Worm (Caenorhabditis elegans) whole organism, L1 larva: ENCODE results near the gene sec-61.G.

ENCODE experiments used
- C04F5.9 ChIP-seq: sonication (generic microtip); optimal IDR thresholded peaks from 2 replicates; lab custom pipeline; 2016; ENCODE audit warnings: missing genetic modification characterization, missing compliant biosample characterization
- C16A3.4 ChIP-seq: fragments of 150-350 bp; optimal IDR thresholded peaks from 2 replicates; lab custom pipeline; 2014; ENCODE audit warnings: missing biosample characterization, missing genetic modification characterization
- alr-1 ChIP-seq: fragments of 200-800 bp; sonication (Bioruptor generic); optimal IDR thresholded peaks from 2 replicates; lab custom pipeline; 2018; ENCODE audit warnings: borderline replicate concordance, mild to moderate bottlenecking, missing genetic modification characterization, missing compliant biosample characterization
- aly-2 ChIP-seq: fragments of 150-350 bp; optimal IDR thresholded peaks from 2 replicates; lab custom pipeline; 2014; ENCODE audit warnings: missing biosample characterization, missing genetic modification characterization
- blmp-1 ChIP-seq: fragments of 150-350 bp; optimal IDR thresholded peaks from 2 replicates; lab custom pipeline; 2014; ENCODE audit warnings: missing biosample characterization, missing genetic modification characterization
- ceh-63 ChIP-seq: fragments of 200-800 bp; sonication (Bioruptor generic); optimal IDR thresholded peaks from 2 replicates; lab custom pipeline; 2018; ENCODE audit warnings: mild to moderate bottlenecking, missing genetic modification characterization, missing compliant biosample characterization
- ceh-8 ChIP-seq: fragments of 200-800 bp; sonication (Bioruptor generic); optimal IDR thresholded peaks from 2 replicates; lab custom pipeline; 2018; ENCODE audit warnings: mild to moderate bottlenecking, missing genetic modification characterization, moderate library complexity, missing compliant biosample characterization
- ceh-88 ChIP-seq: fragments of 200-800 bp; sonication (Bioruptor generic); IDR thresholded peaks from 2 replicates; pipeline ENCODE4 v1.3.6; 2022; ENCODE audit warnings: missing genetic modification characterization, missing compliant biosample characterization
- ces-1 ChIP-seq: fragments of 150-350 bp; optimal IDR thresholded peaks from 2 replicates; lab custom pipeline; 2014; ENCODE audit warnings: missing biosample characterization, missing genetic modification reagents, missing genetic modification characterization
- dpl-1 ChIP-seq, 3 experiments: fragments of 150-350 bp in 2 of 3; sonication (generic microtip) in 1 of 3; optimal IDR thresholded peaks; 2 replicates each; lab custom pipeline; 2014 to 2017; ENCODE audit warnings: missing biosample characterization in 3 of 3, missing genetic modification characterization in 3 of 3, missing genetic modification reagents in 3 of 3
- dsc-1 ChIP-seq: sonication (generic microtip); optimal IDR thresholded peaks from 2 replicates; lab custom pipeline; 2016; ENCODE audit warnings: mild to moderate bottlenecking, missing genetic modification characterization, missing compliant biosample characterization
- efl-1 ChIP-seq, 4 experiments: fragments of 150-350 bp; optimal IDR thresholded peaks in 3 of 4; peaks in 1 of 4; 1 replicate in 1 of 4; 2 replicates in 3 of 4; lab custom pipeline; 2014; ENCODE audit warnings: missing biosample characterization in 2 of 4, missing genetic modification characterization in 2 of 4, missing genetic modification reagents in 2 of 4
- egl-13 ChIP-seq: sonication (generic microtip); optimal IDR thresholded peaks from 2 replicates; lab custom pipeline; 2016; ENCODE audit warnings: missing genotype, missing genetic modification reagents, missing genetic modification characterization, missing compliant biosample characterization
- elt-2 ChIP-seq: sonication (generic microtip); optimal IDR thresholded peaks from 2 replicates; lab custom pipeline; 2016; ENCODE audit warnings: missing genetic modification characterization, mild to moderate bottlenecking, inconsistent platforms, missing compliant biosample characterization, missing genetic modification reagents
- elt-3 ChIP-seq, 6 experiments: fragments of 150-350 bp in 1 of 6; sonication (generic microtip); optimal IDR thresholded peaks; 2 replicates each; lab custom pipeline; 2017 to 2018; ENCODE audit warnings: missing biosample characterization in 6 of 6, missing genetic modification characterization in 6 of 6, inconsistent platforms in 1 of 6
- fkh-4 ChIP-seq: sonication (generic microtip); optimal IDR thresholded peaks from 2 replicates; lab custom pipeline; 2016; ENCODE audit warnings: missing compliant biosample characterization, missing genetic modification characterization, borderline replicate concordance
- fkh-8 ChIP-seq: sonication (generic microtip); optimal IDR thresholded peaks from 2 replicates; lab custom pipeline; 2016; ENCODE audit warnings: mild to moderate bottlenecking, missing genetic modification characterization, missing compliant biosample characterization
- grh-1 ChIP-seq: fragments of 200-800 bp; sonication (Bioruptor generic); IDR thresholded peaks from 2 replicates; pipeline ENCODE4 v1.3.6; 2022; ENCODE audit warnings: missing genetic modification reagents, missing genetic modification characterization, missing compliant biosample characterization
- hlh-17 ChIP-seq: fragments of 200-800 bp; sonication (Bioruptor generic); optimal IDR thresholded peaks from 2 replicates; lab custom pipeline; 2018; ENCODE audit warnings: missing genetic modification characterization, mild to moderate bottlenecking, missing compliant biosample characterization, moderate library complexity, borderline replicate concordance
- hlh-4 ChIP-seq: sonication (generic microtip); optimal IDR thresholded peaks from 2 replicates; lab custom pipeline; 2016; ENCODE audit warnings: mild to moderate bottlenecking, missing genetic modification characterization, missing compliant biosample characterization
- hpl-2 ChIP-seq: fragments of 150-350 bp; optimal IDR thresholded peaks from 2 replicates; lab custom pipeline; 2014; ENCODE audit warnings: missing biosample characterization, missing genetic modification reagents, missing genetic modification characterization
- isw-1 ChIP-seq: fragments of 200-800 bp; sonication (Bioruptor generic); IDR thresholded peaks from 2 replicates; pipeline ENCODE4 v1.3.6; 2022; ENCODE audit warnings: missing genetic modification characterization, missing compliant biosample characterization
- jun-1 ChIP-seq: fragments of 150-350 bp; optimal IDR thresholded peaks from 2 replicates; lab custom pipeline; 2014; ENCODE audit warnings: missing biosample characterization, missing genetic modification reagents, missing genetic modification characterization
- lin-13 ChIP-seq: fragments of 150-350 bp; optimal IDR thresholded peaks from 2 replicates; lab custom pipeline; 2014; ENCODE audit warnings: missing biosample characterization, missing genetic modification reagents, missing genetic modification characterization
- lin-15B ChIP-seq: fragments of 150-350 bp; sonication (generic microtip); optimal IDR thresholded peaks from 3 replicates; lab custom pipeline; 2014; ENCODE audit warnings: missing biosample characterization, missing genetic modification characterization
- lin-35 ChIP-seq, 2 experiments: fragments of 150-350 bp; optimal IDR thresholded peaks; 2 replicates each; lab custom pipeline; 2014; ENCODE audit warnings: missing biosample characterization in 2 of 2, missing genetic modification characterization in 2 of 2, missing genetic modification reagents in 2 of 2
- lin-39 ChIP-seq: fragments of 150-350 bp; optimal IDR thresholded peaks from 2 replicates; lab custom pipeline; 2014; ENCODE audit warnings: missing biosample characterization, missing genetic modification reagents, missing genetic modification characterization
- lir-3 ChIP-seq: sonication (generic microtip); optimal IDR thresholded peaks from 2 replicates; lab custom pipeline; 2016; ENCODE audit warnings: mild to moderate bottlenecking, missing genetic modification characterization, moderate library complexity, missing compliant biosample characterization; ENCODE audit not compliant: poor library complexity
- lsy-2 ChIP-seq, 2 experiments: fragments of 150-350 bp; optimal IDR thresholded peaks; 2 replicates each; lab custom pipeline; 2014; ENCODE audit warnings: missing biosample characterization in 2 of 2, missing genetic modification characterization in 2 of 2
- mab-9 ChIP-seq: fragments of 200-800 bp; sonication (Bioruptor generic); IDR thresholded peaks from 2 replicates; pipeline ENCODE4 v1.3.6; 2022; ENCODE audit warnings: missing genetic modification reagents, missing genetic modification characterization, missing compliant biosample characterization
- mef-2 ChIP-seq: fragments of 150-350 bp; optimal IDR thresholded peaks from 2 replicates; lab custom pipeline; 2014; ENCODE audit warnings: missing biosample characterization, missing genetic modification characterization
- mep-1 ChIP-seq: fragments of 150-350 bp; optimal IDR thresholded peaks from 2 replicates; lab custom pipeline; 2014; ENCODE audit warnings: missing biosample characterization, missing genetic modification characterization
- nhr-11 ChIP-seq: fragments of 150-350 bp; optimal IDR thresholded peaks from 2 replicates; lab custom pipeline; 2014; ENCODE audit warnings: missing biosample characterization, missing genetic modification characterization
- nhr-12 ChIP-seq: sonication (generic microtip); optimal IDR thresholded peaks from 2 replicates; lab custom pipeline; 2017; ENCODE audit warnings: missing biosample characterization, missing genetic modification characterization
- nhr-237 ChIP-seq: fragments of 150-350 bp; optimal IDR thresholded peaks from 2 replicates; lab custom pipeline; 2014; ENCODE audit warnings: missing biosample characterization, missing genetic modification characterization
- nhr-47 ChIP-seq: sonication (generic microtip); optimal IDR thresholded peaks from 2 replicates; lab custom pipeline; 2016; ENCODE audit warnings: mild to moderate bottlenecking, missing genetic modification characterization, moderate library complexity, missing compliant biosample characterization
- nhr-76 ChIP-seq: sonication (generic microtip); optimal IDR thresholded peaks from 2 replicates; lab custom pipeline; 2017; ENCODE audit warnings: missing biosample characterization, missing genetic modification characterization
- nhr-85 ChIP-seq: sonication (generic microtip); peaks from one replicate; lab custom pipeline; 2016; ENCODE audit warnings: missing genetic modification characterization, inconsistent platforms, missing compliant biosample characterization
- pag-3 ChIP-seq: sonication (generic microtip); optimal IDR thresholded peaks from 2 replicates; lab custom pipeline; 2017; ENCODE audit warnings: missing genetic modification characterization, mild to moderate bottlenecking, missing compliant biosample characterization, antibody characterized with exemption, borderline replicate concordance; ENCODE audit not compliant: insufficient read depth
- pax-3 ChIP-seq: fragments of 200-800 bp; sonication (Bioruptor generic); optimal IDR thresholded peaks from 2 replicates; lab custom pipeline; 2018; ENCODE audit warnings: mild to moderate bottlenecking, missing genetic modification characterization, moderate library complexity, missing compliant biosample characterization
- pqm-1 ChIP-seq: sonication (generic microtip); optimal IDR thresholded peaks from 3 replicates; lab custom pipeline; 2017; ENCODE audit warnings: missing biosample characterization, missing genetic modification characterization
- rnt-1 ChIP-seq: sonication (generic microtip); optimal IDR thresholded peaks from 2 replicates; lab custom pipeline; 2016; ENCODE audit warnings: mild to moderate bottlenecking, missing genetic modification characterization, moderate library complexity, missing compliant biosample characterization
- skn-1 ChIP-seq: fragments of 150-350 bp; optimal IDR thresholded peaks from 2 replicates; lab custom pipeline; 2014; ENCODE audit warnings: missing biosample characterization, missing genetic modification characterization
- snpc-4 ChIP-seq: fragments of 150-350 bp; optimal IDR thresholded peaks from 2 replicates; lab custom pipeline; 2014; ENCODE audit warnings: missing biosample characterization, missing genetic modification characterization
- sox-4 ChIP-seq: sonication (generic microtip); optimal IDR thresholded peaks from 2 replicates; lab custom pipeline; 2016; ENCODE audit warnings: missing genetic modification characterization, missing compliant biosample characterization
- sptf-1 ChIP-seq: fragments of 150-350 bp; optimal IDR thresholded peaks from 2 replicates; lab custom pipeline; 2014; ENCODE audit warnings: missing biosample characterization, missing genetic modification characterization
- sup-37 ChIP-seq: fragments of 200-800 bp; sonication (Bioruptor generic); optimal IDR thresholded peaks from 2 replicates; lab custom pipeline; 2018; ENCODE audit warnings: mild to moderate bottlenecking, missing genetic modification characterization, missing compliant biosample characterization
- swsn-7 ChIP-seq: sonication (generic microtip); optimal IDR thresholded peaks from 2 replicates; lab custom pipeline; 2016; ENCODE audit warnings: missing genetic modification characterization, missing compliant biosample characterization
- vab-15 ChIP-seq: sonication (generic microtip); optimal IDR thresholded peaks from 2 replicates; lab custom pipeline; 2017; ENCODE audit warnings: missing genotype, mild to moderate bottlenecking, missing genetic modification characterization, missing compliant biosample characterization
- xbp-1 ChIP-seq: sonication (generic microtip); optimal IDR thresholded peaks from 2 replicates; lab custom pipeline; 2016; ENCODE audit warnings: missing genetic modification characterization, missing compliant biosample characterization
- zag-1 ChIP-seq: fragments of 150-350 bp; optimal IDR thresholded peaks from 2 replicates; lab custom pipeline; 2014; ENCODE audit warnings: missing biosample characterization, missing genetic modification characterization
- ztf-11 ChIP-seq, 2 experiments: sonication (generic microtip); optimal IDR thresholded peaks; 2 replicates each; lab custom pipeline; 2016 to 2017; ENCODE audit warnings: missing genetic modification characterization in 2 of 2, missing biosample characterization in 1 of 2, missing compliant biosample characterization in 1 of 2

Gene sec-61.G

DNA sequence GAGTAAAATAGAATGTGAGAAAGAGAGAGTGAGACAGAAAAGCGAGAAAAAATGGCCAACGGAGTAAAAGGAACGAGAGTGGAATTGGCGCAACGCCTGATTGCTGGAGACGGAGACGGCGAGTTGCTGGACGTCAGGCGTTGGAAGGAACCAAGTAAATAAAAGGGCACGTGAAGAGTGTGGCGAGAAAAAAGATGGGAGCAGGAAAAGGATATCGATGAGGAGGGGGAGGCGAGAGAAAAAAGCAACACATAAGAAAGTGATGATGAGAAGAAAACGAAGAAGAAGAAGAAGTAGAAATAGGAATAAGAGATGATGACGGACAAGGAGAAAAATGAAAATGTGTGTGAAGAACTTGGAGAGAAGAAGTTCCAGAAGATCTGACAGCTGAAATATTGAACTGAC is 25.5 kb downstream of the sec-61.G start (continued):
- TF ChIP-seq aly-2 (tag; lab: Kevin White, UChicago) (no peak), fkh-8 (peak; percentile 89), blmp-1 (tag; lab: Kevin White, UChicago) (peak; percentile 88), snpc-4 (tag; lab: Kevin White, UChicago) (peak; percentile 63), sup-37 (peak; percentile 55), sox-4 (tag; lab: Kevin White, UChicago) (peak; percentile 57), grh-1 (GFP tag; lab: Robert Waterston, UW) (no peak), elt-3 (tag; optimal IDR thresholded peaks at IDR 0.05; lab: Kevin White, UChicago) (peak in 2 of 6 experiments; percentile 18 to 39), jun-1 (tag; lab: Kevin White, UChicago) (peak; percentile 80), lin-35 (GFP tag; optimal IDR thresholded peaks at IDR 0.05; lab: Kevin White, UChicago) (peak; percentile 60 to 72), elt-2 (tag; lab: Kevin White, UChicago) (no peak), swsn-7 (peak; percentile 84), C16A3.4 (tag; lab: Kevin White, UChicago) (peak; percentile 44), nhr-237 (tag; lab: Kevin White, UChicago) (peak; percentile 63), isw-1 (GFP tag; lab: Robert Waterston, UW) (peak; percentile 71), nhr-47 (tag; lab: Kevin White, UChicago) (peak; percentile 88), ceh-8 (GFP tag; lab: Kevin White, UChicago) (no peak), mab-9 (peak; percentile 51; the same call in 1 of the 2 replicates), fkh-4 (tag; lab: Kevin White, UChicago) (no peak), pag-3 (tag; lab: Kevin White, UChicago) (peak; percentile 72), zag-1 (tag; lab: Kevin White, UChicago) (no peak), C04F5.9 (tag; lab: Kevin White, UChicago) (no peak), nhr-76 (tag; lab: Kevin White, UChicago) (no peak), pqm-1 (tag; lab: Kevin White, UChicago) (no peak), skn-1 (peak; percentile 56), lsy-2 (tag; optimal IDR thresholded peaks at IDR 0.05; lab: Kevin White, UChicago) (peak; percentile 73 to 84), ceh-63 (GFP tag; lab: Kevin White, UChicago) (no peak), hlh-17 (no peak), nhr-11 (tag; lab: Kevin White, UChicago) (peak; percentile 10), sptf-1 (no peak), lir-3 (tag; lab: Kevin White, UChicago) (no peak), mef-2 (peak; percentile 10), mep-1 (peak; percentile 92), lin-39 (tag; lab: Kevin White, UChicago) (no peak), hlh-4 (tag; lab: Kevin White, UChicago) (no peak), vab-15 (tag; lab: Kevin White, UChicago) (no peak), dsc-1 (tag; lab: Kevin White, UChicago) (peak; percentile 81), hpl-2 (GFP tag; lab: Kevin White, UChicago) (no peak), rnt-1 (peak; percentile 81), ztf-11 (tag; optimal IDR thresholded peaks at IDR 0.05; lab: Kevin White, UChicago) (peak in 1 of 2 experiments; percentile 31), alr-1 (no peak), nhr-85 (tag; lab: Kevin White, UChicago) (peak; percentile 95), ceh-88 (0 out of 2 replicates have a peak, but pooled peaks have one; percentile 7), efl-1 (optimal IDR thresholded peaks at IDR 0.05; lab: Kevin White, UChicago) (peak; percentile 71 to 72), efl-1 (GFP tag; optimal IDR thresholded peaks at IDR 0.05 in 1 of 2; lab: Kevin White, UChicago) (peak; percentile 38 to 88), lin-13 (GFP tag; lab: Kevin White, UChicago) (peak; percentile 73), egl-13 (tag; lab: Kevin White, UChicago) (peak; percentile 89), lin-15B (tag; lab: Kevin White, UChicago) (no peak), dpl-1 (GFP tag; optimal IDR thresholded peaks at IDR 0.05; lab: Kevin White, UChicago) (peak; percentile 15 to 46 (median 46)), ces-1 (GFP tag; lab: Kevin White, UChicago) (no peak), nhr-12 (no peak), xbp-1 (tag; lab: Kevin White, UChicago) (peak; percentile 70), pax-3 (tag; lab: Kevin White, UChicago) (peak; percentile 56)
